Worm (Caenorhabditis elegans) whole organism, early embryonic: ENCODE results near the gene srj-20.

Source experiments
- ceh-36 ChIP-seq: sonication (generic microtip); optimal IDR thresholded peaks from 2 replicates; lab custom pipeline; 2016; ENCODE audit warnings: missing genetic modification characterization, inconsistent platforms, missing compliant biosample characterization
- flt-1 ChIP-seq: fragments of 200-800 bp; sonication (Bioruptor generic); IDR thresholded peaks from 2 replicates; pipeline ENCODE4 v1.3.6; 2022; ENCODE audit warnings: missing genetic modification characterization, missing compliant biosample characterization

DNA sequence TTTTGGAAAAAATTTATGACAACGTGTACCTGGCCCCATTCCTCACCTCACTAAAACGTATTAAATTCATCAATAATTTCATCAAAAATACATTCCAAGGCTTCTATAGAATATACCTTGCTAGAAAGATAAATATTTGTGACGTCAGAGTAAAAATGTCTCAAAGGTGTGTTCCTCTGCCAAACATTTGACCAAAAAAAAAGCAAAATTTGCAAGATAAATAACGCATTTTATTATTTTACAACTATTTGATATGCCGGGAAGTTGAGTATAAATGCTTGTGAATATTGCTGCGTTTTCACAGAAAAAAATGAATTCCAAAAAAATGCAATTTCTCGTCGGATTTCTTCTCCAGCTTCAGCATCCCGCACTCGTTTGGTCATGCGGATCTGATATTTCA, 7.6 kb upstream of the srj-20 start, which contains the start of gene C29G2.3:
- TF ChIP-seq flt-1 (GFP tag; lab: Robert Waterston, UW) (no peak), ceh-36 (no peak)
